Fruit fly (Drosophila melanogaster): ENCODE measurements around the gene TotF.

Gene TotF

dm6 chr2L:19895526-19896185 is 16.5 kb downstream of the TotF start (continued):
- TF ChIP-seq Trl (optimal IDR thresholded peaks at IDR 0.05), result no peak
- no peak for TF ChIP-seq Trl (GFP tag; optimal IDR thresholded peaks at IDR 0.05)
- TF ChIP-seq CG11085 (GFP tag; IDR thresholded peaks at IDR 0.05), result no peak
- TF ChIP-seq gfzf (GFP tag; optimal IDR thresholded peaks at IDR 0.05), result no peak
- TF ChIP-seq fu2 (GFP tag; optimal IDR thresholded peaks at IDR 0.05), result no peak
- TF ChIP-seq inv (GFP tag; IDR thresholded peaks at IDR 0.05; ENCODE audit: partially characterized antibody), result no peak
- TF ChIP-seq Ptx1 (GFP tag; IDR thresholded peaks at IDR 0.05), result peak; percentile 65
- TF ChIP-seq ara (GFP tag; IDR thresholded peaks at IDR 0.05), result 0 out of 2 replicates have a peak, but pooled peaks have one; percentile 35
- peak; percentile 36 for TF ChIP-seq CG17328 (GFP tag; IDR thresholded peaks at IDR 0.05)
- peak; percentile 84 for TF ChIP-seq CG8388 (GFP tag; optimal IDR thresholded peaks at IDR 0.05)
- TF ChIP-seq slou (GFP tag; optimal IDR thresholded peaks at IDR 0.05), result peak; percentile 58
- peak; percentile 54; the same call in 1 of the 2 replicates for TF ChIP-seq chm (GFP tag; IDR thresholded peaks at IDR 0.05)
- TF ChIP-seq CG14710 (tag; optimal IDR thresholded peaks at IDR 0.05), result peak; percentile 91
- TF ChIP-seq Max (GFP tag; optimal IDR thresholded peaks at IDR 0.05), result peak; percentile 71
- no peak for TF ChIP-seq maf-S (GFP tag; optimal IDR thresholded peaks at IDR 0.05)
- TF ChIP-seq tin (GFP tag; optimal IDR thresholded peaks at IDR 0.05), result peak; percentile 76
- no peak for TF ChIP-seq CG31365 (tag; optimal IDR thresholded peaks at IDR 0.05)
- TF ChIP-seq bcd (GFP tag; optimal IDR thresholded peaks at IDR 0.05), result peak; percentile 69
- no peak for TF ChIP-seq Lim3 (GFP tag; IDR thresholded peaks at IDR 0.05)
- TF ChIP-seq Hsf (GFP tag; optimal IDR thresholded peaks at IDR 0.05), result peak; percentile 58
- TF ChIP-seq CG9932 (GFP tag; IDR thresholded peaks at IDR 0.05), result no peak
- TF ChIP-seq CG17568 (GFP tag; optimal IDR thresholded peaks at IDR 0.05), result peak; percentile 28
- peak in 1 of 2 experiments; percentile 87 for TF ChIP-seq Hr51 (GFP tag; optimal IDR thresholded peaks at IDR 0.05)
- 0 out of 2 replicates have a peak, but pooled peaks have one; percentile 16 for TF ChIP-seq CG31224 (GFP tag; IDR thresholded peaks at IDR 0.05)
- TF ChIP-seq HmgZ (tag; optimal IDR thresholded peaks at IDR 0.05), result no peak
- peak; percentile 78 for TF ChIP-seq CG1233 (GFP tag; optimal IDR thresholded peaks at IDR 0.05)
- no peak for TF ChIP-seq Dip2 (GFP tag; IDR thresholded peaks at IDR 0.05)
- peak; percentile 11 for TF ChIP-seq CG31388 (GFP tag; optimal IDR thresholded peaks at IDR 0.05)
- peak; percentile 53 for TF ChIP-seq CG6854 (GFP tag; optimal IDR thresholded peaks at IDR 0.05)
- TF ChIP-seq CG17829 (tag; optimal IDR thresholded peaks at IDR 0.05), result peak; percentile 86
- no peak for TF ChIP-seq HmgD (GFP tag; optimal IDR thresholded peaks at IDR 0.05)
- peak; percentile 17 for TF ChIP-seq Atf3 (GFP tag; optimal IDR thresholded peaks at IDR 0.05)
- peak; percentile 48 for TF ChIP-seq Dek (tag; optimal IDR thresholded peaks at IDR 0.05)
- TF ChIP-seq CG1529 (GFP tag; optimal IDR thresholded peaks at IDR 0.05), result peak; percentile 59
- no peak for TF ChIP-seq chinmo (GFP tag; IDR thresholded peaks at IDR 0.05; ENCODE audit: partially characterized antibody)
- peak in 1 of 2 experiments; percentile 26 for TF ChIP-seq crp (GFP tag; optimal IDR thresholded peaks at IDR 0.05)
- TF ChIP-seq CG4404 (GFP tag; IDR thresholded peaks at IDR 0.05), result 0 out of 2 replicates have a peak, but pooled peaks have one; percentile 13
- peak; percentile 45; the same call in 1 of the 2 replicates for TF ChIP-seq bbx (GFP tag; IDR thresholded peaks at IDR 0.05; ENCODE audit: partially characterized antibody)
- TF ChIP-seq CG18476 (GFP tag; optimal IDR thresholded peaks at IDR 0.05), result peak; percentile 71
- TF ChIP-seq sob (GFP tag; IDR thresholded peaks at IDR 0.05), result 0 out of 2 replicates have a peak, but pooled peaks have one; percentile 22
- TF ChIP-seq phol (tag; optimal IDR thresholded peaks at IDR 0.05), result peak; percentile 86
- TF ChIP-seq CG15011 (GFP tag; optimal IDR thresholded peaks at IDR 0.05), result no peak
- peak; percentile 47 for TF ChIP-seq CG10147 (GFP tag; optimal IDR thresholded peaks at IDR 0.05)
- TF ChIP-seq CG6765 (GFP tag; optimal IDR thresholded peaks at IDR 0.05), result peak; percentile 62
- TF ChIP-seq row (GFP tag; IDR thresholded peaks at IDR 0.05), result peak; percentile 63
- peak; percentile 35 for TF ChIP-seq MTF-1 (GFP tag; optimal IDR thresholded peaks at IDR 0.05; ENCODE audit: borderline replicate concordance)
- peak; percentile 80 for TF ChIP-seq Six4 (GFP tag; optimal IDR thresholded peaks at IDR 0.05)
- TF ChIP-seq CG6813 (GFP tag; optimal IDR thresholded peaks at IDR 0.05), result peak; percentile 54
- no peak for TF ChIP-seq luna (GFP tag; optimal IDR thresholded peaks at IDR 0.05)

Measured in whole organism, embryonic.